Fruit fly (Drosophila melanogaster) whole organism, embryonic: ENCODE results near the gene CG34041.

Experiments used
- B-H1 ChIP-seq: fragments of 200-800 bp; sonication (Bioruptor generic); IDR thresholded peaks from 3 replicates; pipeline ENCODE4 v1.3.6; 2022; ENCODE audit warnings: missing biosample characterization, missing genetic modification characterization
- Bteb2 ChIP-seq: fragments of 200-800 bp; sonication (Bioruptor generic); optimal IDR thresholded peaks from 2 replicates; lab custom pipeline; 2016; ENCODE audit warnings: missing biosample characterization, missing genetic modification characterization
- CG10209 ChIP-seq: fragments of 200-800 bp; sonication (Bioruptor generic); optimal IDR thresholded peaks from 3 replicates; lab custom pipeline; 2017; ENCODE audit warnings: missing biosample characterization, mild to moderate bottlenecking, missing genetic modification characterization, missing genetic modification reagents
- CG10274 ChIP-seq: fragments of 200-800 bp; sonication (Bioruptor generic); optimal IDR thresholded peaks from 3 replicates; lab custom pipeline; 2017; ENCODE audit warnings: missing biosample characterization, mild to moderate bottlenecking, missing genetic modification characterization
- CG10321 ChIP-seq: fragments of 200-800 bp; sonication (Bioruptor generic); IDR thresholded peaks from 2 replicates; pipeline ENCODE4 v1.3.6; 2022; ENCODE audit warnings: missing biosample characterization, missing genetic modification characterization
- CG12071 ChIP-seq: fragments of 200-800 bp; sonication (Bioruptor generic); optimal IDR thresholded peaks from 3 replicates; lab custom pipeline; 2018; ENCODE audit warnings: missing biosample characterization, mild to moderate bottlenecking, missing genetic modification characterization
- CG12744 ChIP-seq: fragments of 200-800 bp; sonication (Bioruptor generic); optimal IDR thresholded peaks from 2 replicates; lab custom pipeline; 2016; ENCODE audit warnings: missing biosample characterization, missing genetic modification characterization
- CG14965 ChIP-seq: fragments of 200-800 bp; sonication (Bioruptor generic); optimal IDR thresholded peaks from 2 replicates; lab custom pipeline; 2016; ENCODE audit warnings: missing biosample characterization, missing genetic modification characterization, borderline replicate concordance
- CG16863 ChIP-seq: fragments of 200-800 bp; sonication (Bioruptor generic); optimal IDR thresholded peaks from 3 replicates; lab custom pipeline; 2016; ENCODE audit warnings: missing biosample characterization, missing genetic modification characterization
- CG17328 ChIP-seq: fragments of 200-800 bp; sonication (Bioruptor generic); IDR thresholded peaks from 2 replicates; pipeline ENCODE4 v1.3.6; 2022; ENCODE audit warnings: missing biosample characterization, missing genetic modification characterization
- CG17802 ChIP-seq: fragments of 200-800 bp; sonication (Bioruptor generic); optimal IDR thresholded peaks from 2 replicates; lab custom pipeline; 2018; ENCODE audit warnings: missing biosample characterization, mild to moderate bottlenecking, missing genetic modification characterization, moderate library complexity
- CG18599 ChIP-seq: fragments of 200-800 bp; sonication (Bioruptor generic); optimal IDR thresholded peaks from 3 replicates; lab custom pipeline; 2017; ENCODE audit warnings: missing biosample characterization, missing genetic modification characterization, mild to moderate bottlenecking, moderate library complexity, missing genetic modification reagents
- CG2202 ChIP-seq: fragments of 200-800 bp; sonication (Bioruptor generic); optimal IDR thresholded peaks from 2 replicates; lab custom pipeline; 2018; ENCODE audit warnings: missing biosample characterization, mild to moderate bottlenecking, missing genetic modification characterization
- CG2712 ChIP-seq: fragments of 200-800 bp; optimal IDR thresholded peaks from 3 replicates; lab custom pipeline; 2019; ENCODE audit warnings: missing biosample characterization, mild to moderate bottlenecking, missing genetic modification characterization, moderate library complexity
- CG30403 ChIP-seq: fragments of 200-800 bp; sonication (Bioruptor generic); optimal IDR thresholded peaks from 3 replicates; lab custom pipeline; 2016; ENCODE audit warnings: missing biosample characterization, missing genetic modification characterization
- CG31388 ChIP-seq: fragments of 200-800 bp; sonication (Bioruptor generic); optimal IDR thresholded peaks from 2 replicates; lab custom pipeline; 2016; ENCODE audit warnings: missing biosample characterization, missing genetic modification characterization
- CG31441 ChIP-seq: fragments of 200-800 bp; sonication (Bioruptor generic); IDR thresholded peaks from 2 replicates; pipeline ENCODE4 v1.3.6; 2022; ENCODE audit warnings: missing biosample characterization, missing genetic modification characterization
- CG3847 ChIP-seq: fragments of 200-800 bp; sonication (Bioruptor generic); IDR thresholded peaks from 2 replicates; pipeline ENCODE4 v1.3.6; 2022; ENCODE audit warnings: missing biosample characterization, missing genetic modification characterization
- CG43689 ChIP-seq: fragments of 200-800 bp; sonication (Bioruptor generic); IDR thresholded peaks from 2 replicates; pipeline ENCODE4 v1.3.6; 2022; ENCODE audit warnings: missing biosample characterization, missing genetic modification characterization
- CG5245 ChIP-seq: fragments of 200-800 bp; sonication (Bioruptor generic); optimal IDR thresholded peaks from 3 replicates; lab custom pipeline; 2016; ENCODE audit warnings: missing biosample characterization, missing genetic modification characterization
- CG7372 ChIP-seq: fragments of 200-800 bp; sonication (Bioruptor generic); IDR thresholded peaks from 2 replicates; pipeline ENCODE4 v1.3.6; 2022; ENCODE audit warnings: missing biosample characterization, missing genetic modification characterization
- CG9932 ChIP-seq: fragments of 200-800 bp; sonication (Bioruptor generic); IDR thresholded peaks from 2 replicates; pipeline ENCODE4 v1.3.6; 2022; ENCODE audit warnings: missing biosample characterization, missing genetic modification characterization
- Chrac-16 ChIP-seq: fragments of 200-800 bp; sonication (Bioruptor generic); optimal IDR thresholded peaks from 3 replicates; lab custom pipeline; 2016; ENCODE audit warnings: missing biosample characterization, missing genetic modification characterization
- Dfd ChIP-seq, 2 experiments: fragments of >200 bp; optimal IDR thresholded peaks; 2 replicates each; lab custom pipeline; 2017; ENCODE audit warnings: missing biosample characterization in 2 of 2, missing genetic modification characterization in 2 of 2
- Dll ChIP-seq: fragments of 200-800 bp; sonication (Bioruptor generic); IDR thresholded peaks from 4 replicates; pipeline ENCODE4 v1.3.6; 2022; ENCODE audit warnings: missing biosample characterization, missing genetic modification characterization; ENCODE audit not compliant: partially characterized antibody
- Dref ChIP-seq: fragments of 200-800 bp; sonication (Bioruptor generic); IDR thresholded peaks from 2 replicates; pipeline ENCODE4 v1.3.6; 2022; ENCODE audit warnings: missing biosample characterization, missing genetic modification characterization
- Eip74EF ChIP-seq, 2 experiments: fragments of 200-800 bp in 1 of 2; fragments of >200 bp in 1 of 2; sonication (Bioruptor generic) in 1 of 2; optimal IDR thresholded peaks; 2 replicates each; lab custom pipeline; 2017 to 2019; ENCODE audit warnings: missing biosample characterization in 2 of 2, missing genetic modification characterization in 2 of 2, mild to moderate bottlenecking in 1 of 2, moderate library complexity in 1 of 2
- Fer2 ChIP-seq: fragments of 200-800 bp; sonication (Bioruptor generic); optimal IDR thresholded peaks from 2 replicates; lab custom pipeline; 2018; ENCODE audit warnings: missing biosample characterization, mild to moderate bottlenecking, missing genetic modification characterization, moderate library complexity
- Hr78 ChIP-seq, 2 experiments: fragments of 200-800 bp in 1 of 2; fragments of >200 bp in 1 of 2; sonication (Bioruptor generic) in 1 of 2; optimal IDR thresholded peaks; 2 replicates each; lab custom pipeline; 2017 to 2019; ENCODE audit warnings: missing biosample characterization in 2 of 2, missing genetic modification characterization in 2 of 2, mild to moderate bottlenecking in 1 of 2, moderate library complexity in 1 of 2
- Sry-β ChIP-seq: fragments of 200-800 bp; sonication (Bioruptor generic); optimal IDR thresholded peaks from 2 replicates; lab custom pipeline; 2018; ENCODE audit warnings: missing biosample characterization, mild to moderate bottlenecking, missing genetic modification characterization, moderate library complexity
- TFAM ChIP-seq: fragments of 200-800 bp; sonication (Bioruptor generic); optimal IDR thresholded peaks from 2 replicates; lab custom pipeline; 2017; ENCODE audit warnings: missing biosample characterization, missing genetic modification characterization, inconsistent platforms
- Usf ChIP-seq: fragments of 200-800 bp; sonication (Bioruptor generic); optimal IDR thresholded peaks from 2 replicates; lab custom pipeline; 2017; ENCODE audit warnings: missing genotype, missing biosample characterization, missing genetic modification characterization
- abd-A ChIP-seq: fragments of 200-800 bp; sonication (Bioruptor generic); optimal IDR thresholded peaks from 3 replicates; lab custom pipeline; 2019; ENCODE audit warnings: missing biosample characterization, mild to moderate bottlenecking, missing genetic modification characterization, moderate library complexity
- ap ChIP-seq: fragments of 200-800 bp; sonication (Bioruptor generic); IDR thresholded peaks from 2 replicates; pipeline ENCODE4 v1.3.6; 2022; ENCODE audit warnings: missing biosample characterization, missing genetic modification characterization
- ase ChIP-seq: fragments of 200-800 bp; sonication (Bioruptor generic); IDR thresholded peaks from 3 replicates; pipeline ENCODE4 v1.3.6; 2022; ENCODE audit warnings: missing biosample characterization, missing genetic modification characterization
- ato ChIP-seq: fragments of 200-800 bp; sonication (Bioruptor generic); IDR thresholded peaks from 2 replicates; pipeline ENCODE4 v1.3.6; 2022; ENCODE audit warnings: missing biosample characterization, missing genetic modification characterization; ENCODE audit not compliant: partially characterized antibody
- corto ChIP-seq: fragments of 200-800 bp; sonication (Bioruptor generic); optimal IDR thresholded peaks from 2 replicates; lab custom pipeline; 2016; ENCODE audit warnings: missing biosample characterization, mild to moderate bottlenecking, missing genetic modification characterization, moderate library complexity
- fu2 ChIP-seq: fragments of 200-800 bp; sonication (Bioruptor generic); optimal IDR thresholded peaks from 2 replicates; lab custom pipeline; 2016; ENCODE audit warnings: missing biosample characterization, missing genetic modification characterization
- gro ChIP-seq: fragments of 200-800 bp; sonication (Bioruptor generic); optimal IDR thresholded peaks from 2 replicates; lab custom pipeline; 2016; ENCODE audit warnings: missing biosample characterization, missing genetic modification characterization
- gsb-n ChIP-seq: fragments of 200-800 bp; sonication (Bioruptor generic); optimal IDR thresholded peaks from 3 replicates; lab custom pipeline; 2018; ENCODE audit warnings: missing biosample characterization, mild to moderate bottlenecking, missing genetic modification characterization
- hth ChIP-seq: fragments of >200 bp; optimal IDR thresholded peaks from 2 replicates; lab custom pipeline; 2017; ENCODE audit warnings: inconsistent platforms
- jumu ChIP-seq: fragments of 200-800 bp; sonication (Bioruptor generic); optimal IDR thresholded peaks from 3 replicates; lab custom pipeline; 2016; ENCODE audit warnings: missing biosample characterization, missing genetic modification characterization
- ken ChIP-seq: fragments of 200-800 bp; sonication (Bioruptor generic); IDR thresholded peaks from 3 replicates; pipeline ENCODE4 v1.3.6; 2022; ENCODE audit warnings: missing biosample characterization, missing genetic modification characterization
- mam ChIP-seq: fragments of 200-800 bp; sonication (Bioruptor generic); optimal IDR thresholded peaks from 3 replicates; lab custom pipeline; 2016; ENCODE audit warnings: missing biosample characterization, missing genetic modification characterization
- nmo ChIP-seq: fragments of 200-800 bp; sonication (Bioruptor generic); optimal IDR thresholded peaks from 2 replicates; lab custom pipeline; 2018; ENCODE audit warnings: missing biosample characterization, mild to moderate bottlenecking, missing genetic modification characterization, moderate library complexity
- onecut ChIP-seq: fragments of 200-800 bp; sonication (Bioruptor generic); IDR thresholded peaks from 2 replicates; pipeline ENCODE4 v1.3.6; 2022; ENCODE audit warnings: missing biosample characterization, missing genetic modification characterization
- pan ChIP-seq, 4 experiments: fragments of >200 bp in 3 of 4; fragments of 200-800 bp in 1 of 4; sonication (Bioruptor generic) in 1 of 4; optimal IDR thresholded peaks in 3 of 4; IDR thresholded peaks in 1 of 4; 2 replicates each; pipeline versions ENCODE4 v1.3.6 to Lab custom; 2017 to 2022; ENCODE audit warnings: missing biosample characterization in 2 of 4, missing genetic modification characterization in 2 of 4, mixed read lengths in 1 of 4
- pros ChIP-seq: fragments of 200-800 bp; sonication (Bioruptor generic); optimal IDR thresholded peaks from 3 replicates; lab custom pipeline; 2019; ENCODE audit warnings: missing biosample characterization, mild to moderate bottlenecking, missing genetic modification characterization, moderate library complexity
- pum ChIP-seq: fragments of 200-800 bp; sonication (Bioruptor generic); optimal IDR thresholded peaks from 2 replicates; lab custom pipeline; 2016; ENCODE audit warnings: missing biosample characterization, missing genetic modification characterization
- yki ChIP-seq: fragments of >200 bp; optimal IDR thresholded peaks from 3 replicates; lab custom pipeline; 2018

Gene CG34041

dm6 chr3R:30465775-30466494 lies 41.9 kb upstream of the CG34041 start, which contains the start of gene PH4alphaEFB (continued):
- TF ChIP-seq fu2 (no peak), hth (lab: Kevin White, UChicago) (no peak), CG43689 (GFP tag; lab: Robert Waterston, UW) (no peak), CG10321 (GFP tag; lab: Robert Waterston, UW) (no peak), CG2202 (no peak), CG2712 (peak; percentile 33), Chrac-16 (GFP tag; lab: Kevin White, UChicago) (no peak), onecut (peak; percentile 29; the same call in 1 of the 2 replicates), B-H1 (GFP tag; lab: Robert Waterston, UW) (no peak), nmo (GFP tag; lab: Kevin White, UChicago) (no peak), gro (GFP tag; lab: Kevin White, UChicago) (no peak), CG12744 (GFP tag; lab: Kevin White, UChicago) (no peak), CG10274 (GFP tag; lab: Kevin White, UChicago) (no peak), Hr78 (GFP tag; optimal IDR thresholded peaks at IDR 0.05; lab: Kevin White, UChicago) (peak in 1 of 2 experiments; percentile 3), Eip74EF (GFP tag; optimal IDR thresholded peaks at IDR 0.05; lab: Kevin White, UChicago) (peak in 1 of 2 experiments; percentile 34), pum (GFP tag; lab: Kevin White, UChicago) (no peak), CG31441 (GFP tag; lab: Robert Waterston, UW) (no peak; the same call in 1 of the 2 replicates), Usf (GFP tag; lab: Kevin White, UChicago) (no peak), ato (GFP tag; lab: Robert Waterston, UW) (no peak), Sry-β (no peak), ase (no peak), CG16863 (GFP tag; lab: Kevin White, UChicago) (no peak), yki (lab: Kevin White, UChicago) (peak; percentile 17), CG30403 (GFP tag; lab: Kevin White, UChicago) (no peak), CG17802 (tag; lab: Kevin White, UChicago) (no peak), Dfd (GFP tag; optimal IDR thresholded peaks at IDR 0.05; lab: Kevin White, UChicago) (no peak), Fer2 (tag; lab: Kevin White, UChicago) (no peak), gsb-n (tag; lab: Kevin White, UChicago) (peak; percentile 78), CG9932 (no peak), jumu (GFP tag; lab: Kevin White, UChicago) (no peak), mam (GFP tag; lab: Kevin White, UChicago) (no peak), TFAM (no peak), CG3847 (GFP tag; lab: Robert Waterston, UW) (no peak), ap (no peak), CG17328 (GFP tag; lab: Robert Waterston, UW) (no peak), CG31388 (GFP tag; lab: Kevin White, UChicago) (no peak), Dref (GFP tag; lab: Robert Waterston, UW) (no peak), CG10209 (no peak), CG12071 (GFP tag; lab: Kevin White, UChicago) (no peak), CG7372 (GFP tag; lab: Robert Waterston, UW) (no peak), pros (GFP tag; lab: Kevin White, UChicago) (peak; percentile 65), pan (optimal IDR thresholded peaks at IDR 0.05; lab: Kevin White, UChicago) (no peak), pan (GFP tag; optimal IDR thresholded peaks at IDR 0.05 in 1 of 2, IDR thresholded peaks at IDR 0.05 in 1 of 2) (no peak), abd-A (tag; lab: Kevin White, UChicago) (no peak), Dll (GFP tag; lab: Robert Waterston, UW) (peak; percentile 22; the same call in 1 of the 4 replicates), corto (GFP tag; lab: Kevin White, UChicago) (no peak), CG18599 (GFP tag; lab: Kevin White, UChicago) (no peak), Bteb2 (no peak), ken (no peak), CG5245 (GFP tag; lab: Kevin White, UChicago) (no peak), CG14965 (no peak)
